Fruit fly (Drosophila melanogaster) whole organism, embryonic: Measurements from ENCODE around the gene ebd1.

Experiments used
- Aef1 ChIP-seq: fragments of 200-800 bp; sonication (Bioruptor generic); IDR thresholded peaks from 3 replicates; pipeline ENCODE4 v1.3.6; 2022; ENCODE audit warnings: missing biosample characterization, missing genetic modification characterization
- Atf-2 ChIP-seq: fragments of 200-800 bp; sonication (Bioruptor generic); optimal IDR thresholded peaks from 2 replicates; lab custom pipeline; 2016; ENCODE audit warnings: missing biosample characterization, missing genetic modification characterization
- Bgb ChIP-seq: fragments of 200-800 bp; sonication (Bioruptor generic); IDR thresholded peaks from 2 replicates; pipeline ENCODE4 v1.3.6; 2022; ENCODE audit warnings: missing biosample characterization, missing genetic modification characterization; ENCODE audit not compliant: partially characterized antibody
- Bteb2 ChIP-seq: fragments of 200-800 bp; sonication (Bioruptor generic); optimal IDR thresholded peaks from 2 replicates; lab custom pipeline; 2016; ENCODE audit warnings: missing biosample characterization, missing genetic modification characterization
- CG11093 ChIP-seq: fragments of 200-800 bp; sonication (Bioruptor generic); IDR thresholded peaks from 3 replicates; pipeline ENCODE4 v1.3.6; 2022; ENCODE audit warnings: missing biosample characterization, missing genetic modification characterization
- CG11456 ChIP-seq: fragments of 200-800 bp; sonication (Bioruptor generic); IDR thresholded peaks from 3 replicates; pipeline ENCODE4 v1.3.6; 2022; ENCODE audit warnings: missing biosample characterization, missing genetic modification characterization
- CG11696 ChIP-seq: fragments of 200-800 bp; sonication (Bioruptor generic); IDR thresholded peaks from 2 replicates; pipeline ENCODE4 v1.3.6; 2022; ENCODE audit warnings: missing biosample characterization, missing genetic modification characterization
- CG12219 ChIP-seq: fragments of 200-800 bp; sonication (Bioruptor generic); optimal IDR thresholded peaks from 3 replicates; lab custom pipeline; 2018; ENCODE audit warnings: missing biosample characterization, mild to moderate bottlenecking, missing genetic modification characterization
- CG12236 ChIP-seq: fragments of 200-800 bp; sonication (Bioruptor generic); optimal IDR thresholded peaks from 2 replicates; lab custom pipeline; 2016; ENCODE audit warnings: missing biosample characterization, missing genetic modification characterization
- CG13894 ChIP-seq: fragments of 200-800 bp; sonication (Bioruptor generic); optimal IDR thresholded peaks from 3 replicates; lab custom pipeline; 2018; ENCODE audit warnings: missing biosample characterization, mild to moderate bottlenecking, missing genetic modification characterization, moderate library complexity
- CG15269 ChIP-seq: fragments of 200-800 bp; sonication (Bioruptor generic); optimal IDR thresholded peaks from 2 replicates; lab custom pipeline; 2018; ENCODE audit warnings: missing biosample characterization, mild to moderate bottlenecking, missing genetic modification characterization, moderate library complexity
- CG1529 ChIP-seq: fragments of 200-800 bp; sonication (Bioruptor generic); optimal IDR thresholded peaks from 3 replicates; lab custom pipeline; 2018; ENCODE audit warnings: missing biosample characterization, missing genetic modification characterization
- CG17912 ChIP-seq: fragments of 200-800 bp; sonication (Bioruptor generic); optimal IDR thresholded peaks from 2 replicates; lab custom pipeline; 2018; ENCODE audit warnings: missing biosample characterization, mild to moderate bottlenecking, missing genetic modification characterization
- CG5953 ChIP-seq: fragments of 200-800 bp; sonication (Bioruptor generic); IDR thresholded peaks from 2 replicates; pipeline ENCODE4 v1.3.6; 2022; ENCODE audit warnings: missing biosample characterization, missing genetic modification characterization
- CG6654 ChIP-seq: fragments of 200-800 bp; sonication (Bioruptor generic); optimal IDR thresholded peaks from 2 replicates; lab custom pipeline; 2017; ENCODE audit warnings: missing biosample characterization, mild to moderate bottlenecking, missing genetic modification characterization
- CG6765 ChIP-seq: fragments of 200-800 bp; sonication (Bioruptor generic); optimal IDR thresholded peaks from 3 replicates; lab custom pipeline; 2017; ENCODE audit warnings: missing biosample characterization, mild to moderate bottlenecking, missing genetic modification characterization
- CG7271 ChIP-seq: fragments of 200-800 bp; sonication (Bioruptor generic); optimal IDR thresholded peaks from 2 replicates; lab custom pipeline; 2018; ENCODE audit warnings: missing biosample characterization, mild to moderate bottlenecking, missing genetic modification characterization, moderate library complexity
- CG7987 ChIP-seq: fragments of 200-800 bp; sonication (Bioruptor generic); optimal IDR thresholded peaks from 2 replicates; lab custom pipeline; 2018; ENCODE audit warnings: missing biosample characterization, mild to moderate bottlenecking, missing genetic modification characterization, moderate library complexity
- CG8281 ChIP-seq: fragments of 200-800 bp; sonication (Bioruptor generic); optimal IDR thresholded peaks from 2 replicates; lab custom pipeline; 2018; ENCODE audit warnings: missing biosample characterization, mild to moderate bottlenecking, missing genetic modification characterization, moderate library complexity
- CG8290 ChIP-seq, 3 experiments: fragments of 200-800 bp; sonication (Bioruptor generic); optimal IDR thresholded peaks; 2 replicates each; lab custom pipeline; 2016 to 2019; ENCODE audit warnings: missing biosample characterization in 3 of 3, missing genetic modification characterization in 3 of 3, mild to moderate bottlenecking in 2 of 3, moderate library complexity in 1 of 3
- D19A ChIP-seq: fragments of 200-800 bp; optimal IDR thresholded peaks from 3 replicates; lab custom pipeline; 2019; ENCODE audit warnings: missing biosample characterization, mild to moderate bottlenecking, missing genetic modification characterization, moderate library complexity
- ERR ChIP-seq: fragments of 200-800 bp; sonication (Bioruptor generic); optimal IDR thresholded peaks from 2 replicates; lab custom pipeline; 2016; ENCODE audit warnings: missing biosample characterization, missing genetic modification characterization
- GATAe ChIP-seq: fragments of 200-800 bp; sonication (Bioruptor generic); conservative IDR thresholded peaks from 2 replicates; pipeline ENCODE4 v1.3.6; 2022; ENCODE audit warnings: missing biosample characterization, missing genetic modification characterization
- MTF-1 ChIP-seq: fragments of 200-800 bp; sonication (Bioruptor generic); optimal IDR thresholded peaks from 2 replicates; lab custom pipeline; 2018; ENCODE audit warnings: missing biosample characterization, mild to moderate bottlenecking, missing genetic modification characterization, borderline replicate concordance
- Meics ChIP-seq: fragments of 200-800 bp; sonication (Bioruptor generic); optimal IDR thresholded peaks from 2 replicates; lab custom pipeline; 2017; ENCODE audit warnings: missing biosample characterization, mild to moderate bottlenecking, missing genetic modification characterization
- Vsx1 ChIP-seq: fragments of 200-800 bp; sonication (Bioruptor generic); optimal IDR thresholded peaks from 2 replicates; lab custom pipeline; 2017; ENCODE audit warnings: missing biosample characterization, mild to moderate bottlenecking, missing genetic modification characterization, missing genetic modification reagents
- Xbp1 ChIP-seq: fragments of 200-800 bp; sonication (Bioruptor generic); optimal IDR thresholded peaks from 3 replicates; lab custom pipeline; 2016; ENCODE audit warnings: missing biosample characterization, mild to moderate bottlenecking, missing genetic modification characterization
- amos ChIP-seq: fragments of 200-800 bp; sonication (Bioruptor generic); IDR thresholded peaks from 2 replicates; pipeline ENCODE4 v1.3.6; 2022; ENCODE audit warnings: missing biosample characterization, missing genetic modification characterization; ENCODE audit not compliant: partially characterized antibody
- ato ChIP-seq: fragments of 200-800 bp; sonication (Bioruptor generic); IDR thresholded peaks from 2 replicates; pipeline ENCODE4 v1.3.6; 2022; ENCODE audit warnings: missing biosample characterization, missing genetic modification characterization; ENCODE audit not compliant: partially characterized antibody
- chif ChIP-seq, 2 experiments: fragments of 200-800 bp; sonication (Bioruptor generic); optimal IDR thresholded peaks; 3 replicates each; lab custom pipeline; 2016; ENCODE audit warnings: missing biosample characterization in 2 of 2, missing genetic modification characterization in 2 of 2
- dmrt99B ChIP-seq: fragments of 200-800 bp; sonication (Bioruptor generic); optimal IDR thresholded peaks from 2 replicates; lab custom pipeline; 2018; ENCODE audit warnings: missing biosample characterization, mild to moderate bottlenecking, missing genetic modification characterization, moderate library complexity
- gsb-n ChIP-seq: fragments of 200-800 bp; sonication (Bioruptor generic); optimal IDR thresholded peaks from 3 replicates; lab custom pipeline; 2018; ENCODE audit warnings: missing biosample characterization, mild to moderate bottlenecking, missing genetic modification characterization
- hkb ChIP-seq, 2 experiments: fragments of 200-800 bp in 1 of 2; fragments of >200 bp in 1 of 2; sonication (Bioruptor generic) in 1 of 2; IDR thresholded peaks in 1 of 2; optimal IDR thresholded peaks in 1 of 2; 2 replicates each; pipeline versions ENCODE4 v1.3.6 to Lab custom; 2017 to 2022; ENCODE audit warnings: missing biosample characterization in 1 of 2, missing genetic modification characterization in 1 of 2
- jing ChIP-seq: fragments of 200-800 bp; sonication (Bioruptor generic); optimal IDR thresholded peaks from 2 replicates; lab custom pipeline; 2018; ENCODE audit warnings: missing biosample characterization, mild to moderate bottlenecking, missing genetic modification characterization
- knrl ChIP-seq: fragments of 200-800 bp; sonication (Bioruptor generic); IDR thresholded peaks from 3 replicates; pipeline ENCODE4 v1.3.6; 2022; ENCODE audit warnings: missing biosample characterization, missing genetic modification characterization; ENCODE audit not compliant: partially characterized antibody
- lola ChIP-seq, 3 experiments: fragments of >200 bp in 2 of 3; fragments of 200-800 bp in 1 of 3; sonication (Bioruptor generic) in 1 of 3; optimal IDR thresholded peaks; 2 replicates each; lab custom pipeline; 2017 to 2019; ENCODE audit warnings: missing biosample characterization in 3 of 3, missing genetic modification characterization in 3 of 3, mild to moderate bottlenecking in 1 of 3, moderate library complexity in 1 of 3
- maf-S ChIP-seq: fragments of 200-800 bp; sonication (Bioruptor generic); optimal IDR thresholded peaks from 2 replicates; lab custom pipeline; 2016; ENCODE audit warnings: missing biosample characterization, missing genetic modification characterization
- nau ChIP-seq: fragments of 200-800 bp; sonication (Bioruptor generic); optimal IDR thresholded peaks from 3 replicates; lab custom pipeline; 2017; ENCODE audit warnings: missing biosample characterization, mild to moderate bottlenecking, missing genetic modification characterization, missing genetic modification reagents
- odd ChIP-seq: fragments of 200-800 bp; sonication (Bioruptor generic); optimal IDR thresholded peaks from 2 replicates; lab custom pipeline; 2017; ENCODE audit warnings: missing biosample characterization, mild to moderate bottlenecking, missing genetic modification characterization
- pb ChIP-seq: fragments of 200-800 bp; sonication (Bioruptor generic); optimal IDR thresholded peaks from 3 replicates; lab custom pipeline; 2016; ENCODE audit warnings: missing biosample characterization, missing genetic modification characterization
- pros ChIP-seq: fragments of 200-800 bp; sonication (Bioruptor generic); optimal IDR thresholded peaks from 3 replicates; lab custom pipeline; 2019; ENCODE audit warnings: missing biosample characterization, mild to moderate bottlenecking, missing genetic modification characterization, moderate library complexity
- salm ChIP-seq: fragments of 200-800 bp; sonication (Bioruptor generic); optimal IDR thresholded peaks from 2 replicates; lab custom pipeline; 2018; ENCODE audit warnings: missing biosample characterization, mild to moderate bottlenecking, missing genetic modification characterization
- sens-2 ChIP-seq: fragments of 200-800 bp; sonication (Bioruptor generic); IDR thresholded peaks from 2 replicates; pipeline ENCODE4 v1.3.6; 2022; ENCODE audit warnings: missing biosample characterization, missing genetic modification characterization
- slp2 ChIP-seq: fragments of 200-800 bp; sonication (Bioruptor generic); optimal IDR thresholded peaks from 2 replicates; lab custom pipeline; 2016; ENCODE audit warnings: missing biosample characterization, missing genetic modification characterization
- tna ChIP-seq: fragments of 200-800 bp; sonication (Bioruptor generic); IDR thresholded peaks from 2 replicates; pipeline ENCODE4 v1.3.6; 2022; ENCODE audit warnings: missing biosample characterization, missing genetic modification characterization; ENCODE audit not compliant: partially characterized antibody
- unc-4 ChIP-seq: fragments of 200-800 bp; sonication (Bioruptor generic); IDR thresholded peaks from 2 replicates; pipeline ENCODE4 v1.3.6; 2022; ENCODE audit warnings: missing biosample characterization, missing genetic modification characterization; ENCODE audit not compliant: partially characterized antibody
- zen ChIP-seq: fragments of 200-800 bp; sonication (Bioruptor generic); optimal IDR thresholded peaks from 3 replicates; lab custom pipeline; 2018; ENCODE audit warnings: missing biosample characterization, mild to moderate bottlenecking, missing genetic modification characterization, moderate library complexity

The ebd1 gene

dm6 chr3L:700160-700917 is 15.0 kb upstream of the ebd1 start (continued):
- peak; percentile 8 for TF ChIP-seq CG1529 (GFP tag; lab: Kevin White, UChicago)
- no peak for TF ChIP-seq slp2 (GFP tag; lab: Kevin White, UChicago)
- TF ChIP-seq D19A (tag; lab: Kevin White, UChicago), result peak; percentile 58
- TF ChIP-seq GATAe (GFP tag; lab: Robert Waterston, UW), result no peak
- no peak for TF ChIP-seq CG6654 (GFP tag; lab: Kevin White, UChicago)
- peak; percentile 14 for TF ChIP-seq maf-S
- peak; percentile 55 for TF ChIP-seq Vsx1 (GFP tag; lab: Kevin White, UChicago)
- peak; percentile 40 for TF ChIP-seq MTF-1 (GFP tag; lab: Kevin White, UChicago)
- peak; percentile 100 for TF ChIP-seq CG13894 (tag; lab: Kevin White, UChicago)
- peak; percentile 87 for TF ChIP-seq CG8290 (GFP tag; optimal IDR thresholded peaks at IDR 0.05; lab: Kevin White, UChicago)
- TF ChIP-seq CG8290 (tag; optimal IDR thresholded peaks at IDR 0.05; lab: Kevin White, UChicago), result no peak
- peak; percentile 41 for TF ChIP-seq salm (tag; lab: Kevin White, UChicago)
- TF ChIP-seq Aef1 (GFP tag; lab: Robert Waterston, UW), result no peak
- TF ChIP-seq CG7271 (tag; lab: Kevin White, UChicago), result no peak
- TF ChIP-seq Bteb2 (GFP tag; lab: Kevin White, UChicago), result peak; percentile 1
- peak; percentile 8 for TF ChIP-seq Atf-2 (GFP tag; lab: Kevin White, UChicago)
- TF ChIP-seq Xbp1 (GFP tag; lab: Kevin White, UChicago), result peak; percentile 60
- peak; percentile 34 for TF ChIP-seq gsb-n
- no peak for TF ChIP-seq CG5953 (GFP tag; lab: Robert Waterston, UW)
- 0 out of 2 replicates have a peak, but pooled peaks have one; percentile 14 for TF ChIP-seq sens-2
- TF ChIP-seq tna (GFP tag; lab: Robert Waterston, UW), result no peak
- peak; percentile 76 for TF ChIP-seq CG15269 (tag; lab: Kevin White, UChicago)
- no peak for TF ChIP-seq CG11456 (GFP tag; lab: Robert Waterston, UW)
- no peak for TF ChIP-seq CG11696 (GFP tag; lab: Robert Waterston, UW)
- TF ChIP-seq lola (GFP tag; optimal IDR thresholded peaks at IDR 0.05; lab: Kevin White, UChicago), result peak in 1 of 3 experiments; percentile 44
- no peak for TF ChIP-seq ato (GFP tag; lab: Robert Waterston, UW)
- peak; percentile 74 for TF ChIP-seq nau (GFP tag; lab: Kevin White, UChicago)
- no peak for TF ChIP-seq pros (GFP tag; lab: Kevin White, UChicago)
- TF ChIP-seq CG12219 (GFP tag; lab: Kevin White, UChicago), result peak; percentile 83
- peak; percentile 23 to 48 for TF ChIP-seq chif (GFP tag; optimal IDR thresholded peaks at IDR 0.05; lab: Kevin White, UChicago)
- no peak for TF ChIP-seq CG11093
- TF ChIP-seq CG17912 (GFP tag; lab: Kevin White, UChicago), result no peak
- peak; percentile 17 for TF ChIP-seq ERR (GFP tag; lab: Kevin White, UChicago)
- peak; percentile 25 for TF ChIP-seq CG6765
- peak; percentile 5 for TF ChIP-seq jing (GFP tag; lab: Kevin White, UChicago)
- TF ChIP-seq unc-4, result no peak
- TF ChIP-seq dmrt99B (tag; lab: Kevin White, UChicago), result peak; percentile 67
- peak; percentile 61 for TF ChIP-seq CG7987 (GFP tag; lab: Kevin White, UChicago)
- TF ChIP-seq hkb (optimal IDR thresholded peaks at IDR 0.05; lab: Kevin White, UChicago), result no peak
- TF ChIP-seq hkb (GFP tag; IDR thresholded peaks at IDR 0.05; lab: Robert Waterston, UW), result peak; percentile 80
- TF ChIP-seq amos (GFP tag; lab: Robert Waterston, UW), result no peak
- peak; percentile 46 for TF ChIP-seq odd (GFP tag; lab: Kevin White, UChicago)
- TF ChIP-seq pb (GFP tag; lab: Kevin White, UChicago), result no peak
- peak; percentile 26 for TF ChIP-seq zen (tag; lab: Kevin White, UChicago)
- TF ChIP-seq Bgb (GFP tag; lab: Robert Waterston, UW), result no peak
- peak; percentile 6 for TF ChIP-seq CG8281 (tag; lab: Kevin White, UChicago)
- no peak for TF ChIP-seq CG12236 (GFP tag; lab: Kevin White, UChicago)
- TF ChIP-seq Meics (GFP tag; lab: Kevin White, UChicago), result peak; percentile 72
- no peak for TF ChIP-seq knrl (GFP tag; lab: Robert Waterston, UW)
